Fruit fly (Drosophila melanogaster): ENCODE measurements around the gene CG15239.

Gene CG15239

DNA sequence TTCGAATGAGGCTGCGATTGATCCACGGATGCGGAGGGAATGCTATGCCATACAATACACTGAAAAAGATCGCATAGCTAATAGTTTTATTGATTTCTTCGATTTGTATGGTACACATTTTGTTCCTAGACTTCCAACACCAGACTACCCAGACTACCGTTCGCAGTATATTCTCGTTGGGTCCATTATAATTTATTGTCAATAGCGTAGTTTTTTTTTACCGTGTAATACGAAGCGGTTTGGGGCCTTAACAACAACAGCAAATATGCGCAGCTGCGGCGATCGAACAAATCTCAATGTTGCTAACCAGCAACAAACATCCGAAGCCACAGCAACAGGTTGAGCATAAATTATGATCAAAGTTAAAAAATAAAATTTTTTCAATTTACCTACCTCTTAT is 45.3 kb upstream of the CG15239 start (continued):
- TF ChIP-seq dati (GFP tag; IDR thresholded peaks at IDR 0.05) (peak; percentile 48; the same call in 1 of the 2 replicates), usp (GFP tag; optimal IDR thresholded peaks at IDR 0.05) (no peak), fd3F (GFP tag; optimal IDR thresholded peaks at IDR 0.05) (peak; percentile 70), Ets65A (GFP tag) (peak; percentile 94), MESR4 (GFP tag; optimal IDR thresholded peaks at IDR 0.05) (peak; percentile 13), CG8924 (tag; optimal IDR thresholded peaks at IDR 0.05) (peak; percentile 76), ems (GFP tag; optimal IDR thresholded peaks at IDR 0.05) (peak; percentile 65), CG6854 (GFP tag; optimal IDR thresholded peaks at IDR 0.05) (peak; percentile 57), bsh (GFP tag; optimal IDR thresholded peaks at IDR 0.05) (peak in 1 of 2 experiments; percentile 80), trh (GFP tag; optimal IDR thresholded peaks at IDR 0.05) (peak; percentile 28), nerfin-1 (tag; optimal IDR thresholded peaks at IDR 0.05) (peak; percentile 74), Aef1 (GFP tag; IDR thresholded peaks at IDR 0.05) (peak; percentile 77), hbn (GFP tag; IDR thresholded peaks at IDR 0.05; ENCODE audit: partially characterized antibody) (no peak), CG32767 (GFP tag; IDR thresholded peaks at IDR 0.05) (peak; percentile 65), CG6654 (GFP tag; optimal IDR thresholded peaks at IDR 0.05) (peak; percentile 17), CG13123 (GFP tag; optimal IDR thresholded peaks at IDR 0.05) (peak; percentile 48), knrl (GFP tag; IDR thresholded peaks at IDR 0.05; ENCODE audit: partially characterized antibody) (no peak), Hr39 (optimal IDR thresholded peaks at IDR 0.05) (no peak), Hsf (GFP tag; optimal IDR thresholded peaks at IDR 0.05) (peak; percentile 81), CG7839 (tag; optimal IDR thresholded peaks at IDR 0.05) (peak; percentile 84), h (optimal IDR thresholded peaks at IDR 0.05) (no peak), CG18011 (GFP tag; optimal IDR thresholded peaks at IDR 0.05) (peak; percentile 39), NC2β (GFP tag; optimal IDR thresholded peaks at IDR 0.05) (peak; percentile 79), CG11456 (GFP tag; IDR thresholded peaks at IDR 0.05) (peak; percentile 78), corto (GFP tag; optimal IDR thresholded peaks at IDR 0.05) (no peak), tap (tag; optimal IDR thresholded peaks at IDR 0.05) (peak; percentile 67), chn (GFP tag; optimal IDR thresholded peaks at IDR 0.05) (peak; percentile 84), ewg (GFP tag; optimal IDR thresholded peaks at IDR 0.05) (peak; percentile 60), CG2889 (GFP tag; IDR thresholded peaks at IDR 0.05) (0 out of 3 replicates have a peak, but pooled peaks have one; percentile 19), row (GFP tag; IDR thresholded peaks at IDR 0.05) (peak; percentile 84), CG9727 (GFP tag; optimal IDR thresholded peaks at IDR 0.05) (peak; percentile 79), odd (GFP tag; optimal IDR thresholded peaks at IDR 0.05) (peak; percentile 72), Dbx (GFP tag; IDR thresholded peaks at IDR 0.05) (peak; percentile 70; the same call in 2 of the 3 replicates), CG7372 (GFP tag; IDR thresholded peaks at IDR 0.05) (peak; percentile 59), CG17361 (GFP tag; IDR thresholded peaks at IDR 0.05) (peak; percentile 81), H2.0 (GFP tag; IDR thresholded peaks at IDR 0.05) (peak; percentile 80), otp (GFP tag; IDR thresholded peaks at IDR 0.05) (peak; percentile 84), CG5953 (GFP tag; IDR thresholded peaks at IDR 0.05) (peak; percentile 68), D19B (GFP tag; optimal IDR thresholded peaks at IDR 0.05) (peak; percentile 45), sob (GFP tag; IDR thresholded peaks at IDR 0.05) (peak; percentile 76), H15 (GFP tag; IDR thresholded peaks at IDR 0.05) (peak; percentile 63; the same call in 2 of the 3 replicates), Rfx (GFP tag; IDR thresholded peaks at IDR 0.05) (peak; percentile 90), CG12769 (tag; optimal IDR thresholded peaks at IDR 0.05) (peak; percentile 89), GATAe (GFP tag; conservative IDR thresholded peaks at IDR 0.05) (no peak), CG18764 (GFP tag; optimal IDR thresholded peaks at IDR 0.05) (peak; percentile 54), gsb-n (tag; optimal IDR thresholded peaks at IDR 0.05) (peak; percentile 62), CG4707 (GFP tag; optimal IDR thresholded peaks at IDR 0.05) (peak; percentile 55), Gsc (GFP tag; IDR thresholded peaks at IDR 0.05) (peak; percentile 38; the same call in 1 of the 2 replicates), Pdp1 (GFP tag; optimal IDR thresholded peaks at IDR 0.05) (peak; percentile 52 to 72), CG8478 (optimal IDR thresholded peaks at IDR 0.05) (no peak), CG10462 (GFP tag; optimal IDR thresholded peaks at IDR 0.05) (peak; percentile 40), HLH3B (GFP tag; IDR thresholded peaks at IDR 0.05) (peak; percentile 82)
